Fruit fly (Drosophila melanogaster) whole organism, embryonic: ENCODE data around the gene MICAL-like.

Source experiments
- Aef1 ChIP-seq: fragments of 200-800 bp; sonication (Bioruptor generic); IDR thresholded peaks from 3 replicates; pipeline ENCODE4 v1.3.6; 2022; ENCODE audit warnings: missing biosample characterization, missing genetic modification characterization
- BEAF-32 ChIP-seq: fragments of 200-800 bp; sonication (Bioruptor generic); optimal IDR thresholded peaks from 3 replicates; lab custom pipeline; 2017; ENCODE audit warnings: missing biosample characterization, missing genetic modification characterization, mild to moderate bottlenecking, moderate library complexity, missing genetic modification reagents
- CG11085 ChIP-seq: fragments of 200-800 bp; sonication (Bioruptor generic); IDR thresholded peaks from 2 replicates; pipeline ENCODE4 v1.3.6; 2022; ENCODE audit warnings: missing biosample characterization, missing genetic modification characterization
- CG11695 ChIP-seq: fragments of 200-800 bp; sonication (Bioruptor generic); IDR thresholded peaks from 3 replicates; pipeline ENCODE4 v1.3.6; 2022; ENCODE audit warnings: missing biosample characterization, missing genetic modification characterization
- CG11696 ChIP-seq: fragments of 200-800 bp; sonication (Bioruptor generic); IDR thresholded peaks from 2 replicates; pipeline ENCODE4 v1.3.6; 2022; ENCODE audit warnings: missing biosample characterization, missing genetic modification characterization
- CG12071 ChIP-seq: fragments of 200-800 bp; sonication (Bioruptor generic); optimal IDR thresholded peaks from 3 replicates; lab custom pipeline; 2018; ENCODE audit warnings: missing biosample characterization, mild to moderate bottlenecking, missing genetic modification characterization
- CG13624 ChIP-seq: fragments of 200-800 bp; sonication (Bioruptor generic); optimal IDR thresholded peaks from 2 replicates; lab custom pipeline; 2016; ENCODE audit warnings: missing biosample characterization, missing genetic modification characterization
- CG14014 ChIP-seq: fragments of 200-800 bp; sonication (Bioruptor generic); IDR thresholded peaks from 2 replicates; pipeline ENCODE4 v1.3.6; 2022; ENCODE audit warnings: missing biosample characterization, missing genetic modification characterization
- CG14667 ChIP-seq: fragments of 200-800 bp; sonication (Bioruptor generic); IDR thresholded peaks from 2 replicates; pipeline ENCODE4 v1.3.6; 2022; ENCODE audit warnings: missing biosample characterization, missing genetic modification characterization
- CG14860 ChIP-seq: fragments of 200-800 bp; sonication (Bioruptor generic); IDR thresholded peaks from 3 replicates; pipeline ENCODE4 v1.3.6; 2022; ENCODE audit warnings: missing biosample characterization, missing genetic modification characterization; ENCODE audit not compliant: partially characterized antibody
- CG1602 ChIP-seq: fragments of 200-800 bp; sonication (Bioruptor generic); optimal IDR thresholded peaks from 3 replicates; lab custom pipeline; 2016; ENCODE audit warnings: missing biosample characterization, missing genetic modification characterization
- CG17568 ChIP-seq: fragments of 200-800 bp; sonication (Bioruptor generic); optimal IDR thresholded peaks from 2 replicates; lab custom pipeline; 2018; ENCODE audit warnings: missing biosample characterization, mild to moderate bottlenecking, missing genetic modification characterization, moderate library complexity
- CG33213 ChIP-seq: fragments of 200-800 bp; sonication (Bioruptor generic); optimal IDR thresholded peaks from 3 replicates; lab custom pipeline; 2016; ENCODE audit warnings: missing biosample characterization, missing genetic modification characterization
- CG3726 ChIP-seq: fragments of 200-800 bp; sonication (Bioruptor generic); IDR thresholded peaks from 3 replicates; pipeline ENCODE4, ENCODE4 v1.3.6; 2022; ENCODE audit warnings: missing biosample characterization, missing genetic modification characterization
- CG4730 ChIP-seq: fragments of 200-800 bp; sonication (Bioruptor generic); IDR thresholded peaks from 2 replicates; pipeline ENCODE4 v1.3.6; 2022; ENCODE audit warnings: missing biosample characterization, missing genetic modification characterization
- CG5245 ChIP-seq: fragments of 200-800 bp; sonication (Bioruptor generic); optimal IDR thresholded peaks from 3 replicates; lab custom pipeline; 2016; ENCODE audit warnings: missing biosample characterization, missing genetic modification characterization
- CG6175 ChIP-seq: fragments of 200-800 bp; sonication (Bioruptor generic); IDR thresholded peaks from 3 replicates; pipeline ENCODE4 v1.3.6; 2022; ENCODE audit warnings: missing biosample characterization, missing genetic modification characterization
- CG6689 ChIP-seq: fragments of 200-800 bp; sonication (Bioruptor generic); IDR thresholded peaks from 2 replicates; pipeline ENCODE4 v1.3.6; 2022; ENCODE audit warnings: missing biosample characterization, missing genetic modification characterization
- CG9215 ChIP-seq: fragments of 200-800 bp; sonication (Bioruptor generic); IDR thresholded peaks from 2 replicates; pipeline ENCODE4 v1.3.6; 2022; ENCODE audit warnings: missing biosample characterization, missing genetic modification characterization
- CG9609 ChIP-seq: fragments of 200-800 bp; sonication (Bioruptor generic); optimal IDR thresholded peaks from 3 replicates; lab custom pipeline; 2016; ENCODE audit warnings: missing biosample characterization, missing genetic modification characterization
- CTCF ChIP-seq: fragments of 200-800 bp; sonication (Bioruptor generic); optimal IDR thresholded peaks from 2 replicates; lab custom pipeline; 2017; ENCODE audit warnings: missing biosample characterization, mild to moderate bottlenecking, missing genetic modification characterization, moderate library complexity
- CoRest ChIP-seq: fragments of 200-800 bp; sonication (Bioruptor generic); optimal IDR thresholded peaks from 3 replicates; lab custom pipeline; 2018; ENCODE audit warnings: missing biosample characterization, mild to moderate bottlenecking, missing genetic modification characterization, moderate library complexity
- ERR ChIP-seq: fragments of 200-800 bp; sonication (Bioruptor generic); optimal IDR thresholded peaks from 2 replicates; lab custom pipeline; 2016; ENCODE audit warnings: missing biosample characterization, missing genetic modification characterization
- Eip74EF ChIP-seq, 2 experiments: fragments of 200-800 bp in 1 of 2; fragments of >200 bp in 1 of 2; sonication (Bioruptor generic) in 1 of 2; optimal IDR thresholded peaks; 2 replicates each; lab custom pipeline; 2017 to 2019; ENCODE audit warnings: missing biosample characterization in 2 of 2, missing genetic modification characterization in 2 of 2, mild to moderate bottlenecking in 1 of 2, moderate library complexity in 1 of 2
- HLHmδ ChIP-seq: fragments of 200-800 bp; sonication (Bioruptor generic); optimal IDR thresholded peaks from 2 replicates; lab custom pipeline; 2018; ENCODE audit warnings: missing biosample characterization, mild to moderate bottlenecking, missing genetic modification characterization, moderate library complexity
- Hey ChIP-seq: fragments of 200-800 bp; sonication (Bioruptor generic); optimal IDR thresholded peaks from 3 replicates; lab custom pipeline; 2018; ENCODE audit warnings: missing biosample characterization, mild to moderate bottlenecking, missing genetic modification characterization
- Hr51 ChIP-seq, 2 experiments: fragments of 200-800 bp; sonication (Bioruptor generic); optimal IDR thresholded peaks; 2 replicates in 1 of 2; 3 replicates in 1 of 2; lab custom pipeline; 2016 to 2018; ENCODE audit warnings: missing biosample characterization in 2 of 2, missing genetic modification characterization in 2 of 2, mild to moderate bottlenecking in 1 of 2, moderate library complexity in 1 of 2
- NC2α ChIP-seq: fragments of 200-800 bp; sonication (Bioruptor generic); optimal IDR thresholded peaks from 2 replicates; lab custom pipeline; 2016; ENCODE audit warnings: missing biosample characterization, missing genetic modification characterization
- Nf-YB ChIP-seq: fragments of 200-800 bp; sonication (Bioruptor generic); optimal IDR thresholded peaks from 3 replicates; lab custom pipeline; 2019; ENCODE audit warnings: missing biosample characterization, mild to moderate bottlenecking, missing genetic modification characterization, moderate library complexity
- Sox102F ChIP-seq: fragments of 200-800 bp; sonication (Bioruptor generic); optimal IDR thresholded peaks from 2 replicates; lab custom pipeline; 2018; ENCODE audit warnings: missing biosample characterization, mild to moderate bottlenecking, missing genetic modification characterization, moderate library complexity
- Ssrp ChIP-seq: fragments of 200-800 bp; sonication (Bioruptor generic); optimal IDR thresholded peaks from 2 replicates; lab custom pipeline; 2018; ENCODE audit warnings: missing biosample characterization, mild to moderate bottlenecking, missing genetic modification characterization, moderate library complexity
- al ChIP-seq: fragments of 200-800 bp; sonication (Bioruptor generic); IDR thresholded peaks from 2 replicates; pipeline ENCODE4 v1.3.6; 2022; ENCODE audit warnings: missing biosample characterization, missing genetic modification characterization
- chinmo ChIP-seq: fragments of 200-800 bp; sonication (Bioruptor generic); IDR thresholded peaks from 4 replicates; pipeline ENCODE4 v1.3.6; 2022; ENCODE audit warnings: missing biosample characterization, missing genetic modification characterization; ENCODE audit not compliant: partially characterized antibody
- danr ChIP-seq: fragments of 200-800 bp; sonication (Bioruptor generic); IDR thresholded peaks from 2 replicates; pipeline ENCODE4 v1.3.6; 2022; ENCODE audit warnings: missing biosample characterization, missing genetic modification characterization
- dimm ChIP-seq: fragments of 200-800 bp; sonication (Bioruptor generic); IDR thresholded peaks from 2 replicates; pipeline ENCODE4 v1.3.6; 2022; ENCODE audit warnings: missing biosample characterization, missing genetic modification characterization
- eyg ChIP-seq: fragments of 200-800 bp; sonication (Bioruptor generic); optimal IDR thresholded peaks from 3 replicates; lab custom pipeline; 2016; ENCODE audit warnings: missing biosample characterization, missing genetic modification characterization
- fd96Cb ChIP-seq: fragments of 200-800 bp; sonication (Bioruptor generic); optimal IDR thresholded peaks from 2 replicates; lab custom pipeline; 2018; ENCODE audit warnings: missing biosample characterization, mild to moderate bottlenecking, missing genetic modification characterization, moderate library complexity
- gsb ChIP-seq: fragments of 200-800 bp; sonication (Bioruptor generic); IDR thresholded peaks from 2 replicates; pipeline ENCODE4 v1.3.6; 2022; ENCODE audit warnings: missing biosample characterization, missing genetic modification characterization
- insv ChIP-seq, 2 experiments: fragments of 200-800 bp; sonication (Bioruptor generic); optimal IDR thresholded peaks; 3 replicates each; lab custom pipeline; 2016 to 2018; ENCODE audit warnings: missing biosample characterization in 2 of 2, missing genetic modification characterization in 2 of 2
- ken ChIP-seq: fragments of 200-800 bp; sonication (Bioruptor generic); IDR thresholded peaks from 3 replicates; pipeline ENCODE4 v1.3.6; 2022; ENCODE audit warnings: missing biosample characterization, missing genetic modification characterization
- lbe ChIP-seq: fragments of 200-800 bp; sonication (Bioruptor generic); optimal IDR thresholded peaks from 2 replicates; lab custom pipeline; 2016; ENCODE audit warnings: missing biosample characterization, mild to moderate bottlenecking, missing genetic modification characterization
- mld ChIP-seq: fragments of 200-800 bp; sonication (Bioruptor generic); IDR thresholded peaks from 3 replicates; pipeline ENCODE4 v1.3.6; 2022; ENCODE audit warnings: missing biosample characterization, missing genetic modification characterization; ENCODE audit not compliant: partially characterized antibody
- nerfin-2 ChIP-seq: fragments of 200-800 bp; sonication (Bioruptor generic); IDR thresholded peaks from 2 replicates; pipeline ENCODE4 v1.3.6; 2022; ENCODE audit warnings: missing biosample characterization, missing genetic modification characterization; ENCODE audit not compliant: partially characterized antibody
- nom ChIP-seq: fragments of 200-800 bp; sonication (Bioruptor generic); optimal IDR thresholded peaks from 2 replicates; lab custom pipeline; 2017; ENCODE audit warnings: missing biosample characterization, missing genetic modification characterization, mild to moderate bottlenecking, moderate library complexity, missing genetic modification reagents
- rib ChIP-seq: fragments of 200-800 bp; sonication (Bioruptor generic); IDR thresholded peaks from 2 replicates; pipeline ENCODE4 v1.3.6; 2022; ENCODE audit warnings: missing biosample characterization, missing genetic modification characterization
- sqz ChIP-seq: fragments of 200-800 bp; sonication (Bioruptor generic); optimal IDR thresholded peaks from 3 replicates; lab custom pipeline; 2018; ENCODE audit warnings: missing biosample characterization, mild to moderate bottlenecking, missing genetic modification characterization
- tin ChIP-seq: fragments of 200-800 bp; sonication (Bioruptor generic); optimal IDR thresholded peaks from 3 replicates; lab custom pipeline; 2016; ENCODE audit warnings: missing biosample characterization, missing genetic modification characterization
- tio ChIP-seq: fragments of 200-800 bp; sonication (Bioruptor generic); optimal IDR thresholded peaks from 2 replicates; lab custom pipeline; 2017; ENCODE audit warnings: missing biosample characterization, missing genetic modification characterization, inconsistent platforms
- ttk ChIP-seq: fragments of 200-800 bp; sonication (Bioruptor generic); IDR thresholded peaks from 2 replicates; pipeline ENCODE4 v2.1.2; 2022; ENCODE audit warnings: missing biosample characterization, missing genetic modification characterization
- tx ChIP-seq: fragments of 200-800 bp; sonication (Bioruptor generic); optimal IDR thresholded peaks from 2 replicates; lab custom pipeline; 2016; ENCODE audit warnings: missing biosample characterization, missing genetic modification characterization

The MICAL-like gene

DNA sequence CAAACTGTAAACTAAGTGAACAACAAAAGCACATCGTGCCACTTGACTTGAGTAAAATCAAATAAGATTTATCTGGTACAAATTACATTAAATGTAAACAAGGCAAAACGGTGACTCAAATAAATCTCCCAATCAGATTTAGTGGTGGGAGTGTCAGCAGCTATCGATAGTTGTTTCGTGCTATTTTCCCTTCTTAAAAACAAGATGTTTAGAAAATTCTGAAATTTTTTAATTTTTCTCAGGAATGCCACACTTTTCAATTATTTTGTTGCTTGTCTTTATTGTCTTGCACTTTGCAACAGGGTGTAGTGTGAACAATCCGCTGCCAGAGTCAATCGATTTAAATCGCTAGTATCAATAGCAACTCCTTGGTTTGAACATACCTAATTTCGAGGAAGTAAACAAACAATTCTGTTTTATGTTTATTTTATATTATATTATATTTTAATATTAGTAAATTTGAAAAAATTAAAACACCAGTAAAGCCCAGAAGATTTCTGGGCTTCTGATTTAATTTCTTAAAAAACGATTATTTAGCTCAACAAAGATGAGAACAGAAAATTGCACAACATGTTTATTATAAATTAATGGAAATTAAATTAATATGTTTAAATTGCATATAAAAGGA lies at the start of gene MICAL-like (continued):
- TF ChIP-seq CG9215 (GFP tag; lab: Robert Waterston, UW) = no peak
- TF ChIP-seq CG5245 = peak; percentile 13
- TF ChIP-seq tio (GFP tag; lab: Kevin White, UChicago) = no peak
- TF ChIP-seq CG6689 = no peak
- TF ChIP-seq Sox102F = no peak
- no peak for TF ChIP-seq CG14667 (GFP tag; lab: Robert Waterston, UW)
- peak; percentile 80; the same call in 2 of the 4 replicates for TF ChIP-seq chinmo (GFP tag; lab: Robert Waterston, UW)
- no peak for TF ChIP-seq HLHmδ (GFP tag; lab: Kevin White, UChicago)
- no peak for TF ChIP-seq nom (GFP tag; lab: Kevin White, UChicago)
- TF ChIP-seq eyg (GFP tag; lab: Kevin White, UChicago) = peak; percentile 0
- TF ChIP-seq CG14014 (GFP tag; lab: Robert Waterston, UW) = peak; percentile 40; the same call in 1 of the 2 replicates
- peak; percentile 36; the same call in 2 of the 3 replicates for TF ChIP-seq Aef1 (GFP tag; lab: Robert Waterston, UW)
- TF ChIP-seq CoRest (tag; lab: Kevin White, UChicago) = no peak
- no peak for TF ChIP-seq rib (GFP tag; lab: Robert Waterston, UW)
- peak; percentile 60; the same call in 1 of the 3 replicates for TF ChIP-seq ken (GFP tag; lab: Robert Waterston, UW)
- peak; percentile 68; the same call in 1 of the 3 replicates for TF ChIP-seq mld
- no peak for TF ChIP-seq ttk
- TF ChIP-seq CG11695 = no peak
- no peak for TF ChIP-seq CG6175 (GFP tag; lab: Robert Waterston, UW)
- no peak for TF ChIP-seq CG11696 (GFP tag; lab: Robert Waterston, UW)
- no peak for TF ChIP-seq fd96Cb
- no peak for TF ChIP-seq Hey (tag; lab: Kevin White, UChicago)
- peak in 1 of 2 experiments; percentile 89 for TF ChIP-seq insv (GFP tag; optimal IDR thresholded peaks at IDR 0.05; lab: Kevin White, UChicago)
- TF ChIP-seq nerfin-2 = peak; percentile 63
- TF ChIP-seq CG13624 = peak; percentile 21
- peak; percentile 77 for TF ChIP-seq CG14860
- no peak for TF ChIP-seq sqz (GFP tag; lab: Kevin White, UChicago)
- TF ChIP-seq gsb (GFP tag; lab: Robert Waterston, UW) = no peak
- TF ChIP-seq Nf-YB = no peak
- no peak for TF ChIP-seq CG17568
- TF ChIP-seq CG33213 (GFP tag; lab: Kevin White, UChicago) = peak; percentile 45
- TF ChIP-seq Hr51 (GFP tag; optimal IDR thresholded peaks at IDR 0.05; lab: Kevin White, UChicago) = no peak
- no peak for TF ChIP-seq tx (GFP tag; lab: Kevin White, UChicago)
- TF ChIP-seq NC2α (GFP tag; lab: Kevin White, UChicago) = no peak
- TF ChIP-seq CTCF (GFP tag; lab: Kevin White, UChicago) = no peak
- TF ChIP-seq BEAF-32 (GFP tag; lab: Kevin White, UChicago) = peak; percentile 75
- no peak for TF ChIP-seq CG3726 (GFP tag; lab: Robert Waterston, UW)
- TF ChIP-seq CG9609 (GFP tag; lab: Kevin White, UChicago) = peak; percentile 4
- 0 out of 2 replicates have a peak, but pooled peaks have one; percentile 22 for TF ChIP-seq danr (GFP tag; lab: Robert Waterston, UW)
- no peak for TF ChIP-seq CG12071 (GFP tag; lab: Kevin White, UChicago)
- no peak for TF ChIP-seq dimm
- TF ChIP-seq tin = no peak
- no peak for TF ChIP-seq CG11085
- TF ChIP-seq CG4730 = no peak
- TF ChIP-seq Eip74EF (GFP tag; optimal IDR thresholded peaks at IDR 0.05; lab: Kevin White, UChicago) = no peak
- TF ChIP-seq CG1602 (GFP tag; lab: Kevin White, UChicago) = no peak
- peak; percentile 40; the same call in 1 of the 2 replicates for TF ChIP-seq al (GFP tag; lab: Robert Waterston, UW)
- no peak for TF ChIP-seq ERR (GFP tag; lab: Kevin White, UChicago)
- no peak for TF ChIP-seq Ssrp (tag; lab: Kevin White, UChicago)
- no peak for TF ChIP-seq lbe (GFP tag; lab: Kevin White, UChicago)
